Worm (Caenorhabditis elegans) whole organism, mixed stage, embryonic: ENCODE results near the gene fbxa-66.

Experiments used
- elt-1 ChIP-seq: sonication (generic microtip); optimal IDR thresholded peaks from 2 replicates; lab custom pipeline; 2017; ENCODE audit warnings: missing genetic modification characterization, mild to moderate bottlenecking, missing compliant biosample characterization, antibody characterized with exemption, moderate library complexity, borderline replicate concordance; ENCODE audit not compliant: insufficient read depth
- lsy-2 ChIP-seq: fragments of 150-350 bp; optimal IDR thresholded peaks from 2 replicates; lab custom pipeline; 2014; ENCODE audit warnings: missing biosample characterization, missing genetic modification characterization
- nhr-2 ChIP-seq: fragments of 150-350 bp; optimal IDR thresholded peaks from 2 replicates; lab custom pipeline; 2014; ENCODE audit warnings: missing biosample characterization, missing genetic modification characterization
- nhr-76 ChIP-seq: sonication (generic microtip); optimal IDR thresholded peaks from 2 replicates; lab custom pipeline; 2017; ENCODE audit warnings: missing biosample characterization, missing genetic modification characterization
- snpc-4 ChIP-seq: fragments of 150-350 bp; optimal IDR thresholded peaks from 2 replicates; lab custom pipeline; 2014; ENCODE audit warnings: missing biosample characterization, missing genetic modification characterization

DNA sequence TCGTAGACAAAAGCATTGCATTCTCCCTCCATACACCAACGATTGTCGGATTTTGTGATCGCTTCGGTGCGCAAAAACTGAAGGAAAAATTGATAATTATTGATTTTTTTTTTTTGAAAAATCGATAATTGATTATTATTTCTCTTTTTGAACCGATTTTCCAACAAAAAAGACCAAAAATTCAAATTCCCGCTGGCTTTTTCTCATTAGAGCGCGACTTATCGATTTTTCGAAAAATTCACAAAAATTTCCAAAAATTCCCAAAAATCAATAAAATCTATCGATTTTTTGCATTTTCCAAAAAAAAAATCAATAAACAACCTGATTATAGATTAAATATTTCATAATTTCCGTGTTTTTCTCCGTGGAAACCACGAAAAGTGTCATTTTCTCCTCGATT, 14.8 kb upstream of the fbxa-66 start:
- no peak for TF ChIP-seq elt-1 (tag; lab: Kevin White, UChicago)
- no peak for TF ChIP-seq lsy-2
- no peak for TF ChIP-seq snpc-4 (tag; lab: Kevin White, UChicago)
- no peak for TF ChIP-seq nhr-2 (tag; lab: Kevin White, UChicago)
- TF ChIP-seq nhr-76 (tag; lab: Kevin White, UChicago): no peak
